Worm (Caenorhabditis elegans): ENCODE measurements around the gene K03H6.1.

ce11 chrIV:1496017-1496678 lies 27.4 kb upstream of the K03H6.1 start, which contains the start of gene npp-20:
- TF ChIP-seq ama-1 (optimal IDR thresholded peaks at IDR 0.05) (no peak), sea-1 (GFP tag; conservative IDR thresholded peaks at IDR 0.05) (no peak), hmg-4 (GFP tag; optimal IDR thresholded peaks at IDR 0.05) (no peak), B0310.2 (tag; optimal IDR thresholded peaks at IDR 0.05) (no peak), ceh-36 (tag; optimal IDR thresholded peaks at IDR 0.05) (no peak), flt-1 (GFP tag; IDR thresholded peaks at IDR 0.05) (no peak), hmbx-1 (tag; optimal IDR thresholded peaks at IDR 0.05) (no peak), ceh-13 (GFP tag; optimal IDR thresholded peaks at IDR 0.05) (no peak), tra-4 (tag; optimal IDR thresholded peaks at IDR 0.05) (no peak)
